Fruit fly (Drosophila melanogaster) whole organism, embryonic: ENCODE results near the gene CG14212.

Experiments
- Aef1 ChIP-seq: fragments of 200-800 bp; sonication (Bioruptor generic); IDR thresholded peaks from 3 replicates; pipeline ENCODE4 v1.3.6; 2022; ENCODE audit warnings: missing biosample characterization, missing genetic modification characterization
- BtbVII ChIP-seq: fragments of 200-800 bp; sonication (Bioruptor generic); optimal IDR thresholded peaks from 3 replicates; lab custom pipeline; 2017; ENCODE audit warnings: missing biosample characterization, mild to moderate bottlenecking, missing genetic modification characterization
- CG10431 ChIP-seq: fragments of 200-800 bp; sonication (Bioruptor generic); optimal IDR thresholded peaks from 3 replicates; lab custom pipeline; 2018; ENCODE audit warnings: missing biosample characterization, mild to moderate bottlenecking, missing genetic modification characterization
- CG10462 ChIP-seq: fragments of 200-800 bp; sonication (Bioruptor generic); optimal IDR thresholded peaks from 2 replicates; lab custom pipeline; 2016; ENCODE audit warnings: missing biosample characterization, missing genetic modification characterization
- CG11696 ChIP-seq: fragments of 200-800 bp; sonication (Bioruptor generic); IDR thresholded peaks from 2 replicates; pipeline ENCODE4 v1.3.6; 2022; ENCODE audit warnings: missing biosample characterization, missing genetic modification characterization
- CG12299 ChIP-seq: fragments of 200-800 bp; sonication (Bioruptor generic); optimal IDR thresholded peaks from 2 replicates; lab custom pipeline; 2018; ENCODE audit warnings: missing biosample characterization, mild to moderate bottlenecking, missing genetic modification characterization
- CG13624 ChIP-seq: fragments of 200-800 bp; sonication (Bioruptor generic); optimal IDR thresholded peaks from 2 replicates; lab custom pipeline; 2016; ENCODE audit warnings: missing biosample characterization, missing genetic modification characterization
- CG13775 ChIP-seq: fragments of 200-800 bp; sonication (Bioruptor generic); optimal IDR thresholded peaks from 3 replicates; lab custom pipeline; 2017; ENCODE audit warnings: missing biosample characterization, mild to moderate bottlenecking, missing genetic modification characterization
- CG1529 ChIP-seq: fragments of 200-800 bp; sonication (Bioruptor generic); optimal IDR thresholded peaks from 3 replicates; lab custom pipeline; 2018; ENCODE audit warnings: missing biosample characterization, missing genetic modification characterization
- CG17328 ChIP-seq: fragments of 200-800 bp; sonication (Bioruptor generic); IDR thresholded peaks from 2 replicates; pipeline ENCODE4 v1.3.6; 2022; ENCODE audit warnings: missing biosample characterization, missing genetic modification characterization
- CG17612 ChIP-seq: fragments of 200-800 bp; sonication (Bioruptor generic); IDR thresholded peaks from 2 replicates; pipeline ENCODE4 v1.3.6; 2022; ENCODE audit warnings: missing biosample characterization, missing genetic modification characterization
- CG18011 ChIP-seq: fragments of 200-800 bp; sonication (Bioruptor generic); optimal IDR thresholded peaks from 2 replicates; lab custom pipeline; 2017; ENCODE audit warnings: missing biosample characterization, missing genetic modification characterization, mild to moderate bottlenecking, moderate library complexity, missing genotype
- CG2678 ChIP-seq: fragments of 200-800 bp; sonication (Bioruptor generic); optimal IDR thresholded peaks from 3 replicates; lab custom pipeline; 2019; ENCODE audit warnings: missing biosample characterization, mild to moderate bottlenecking, missing genetic modification characterization, moderate library complexity
- CG3726 ChIP-seq: fragments of 200-800 bp; sonication (Bioruptor generic); IDR thresholded peaks from 3 replicates; pipeline ENCODE4, ENCODE4 v1.3.6; 2022; ENCODE audit warnings: missing biosample characterization, missing genetic modification characterization
- CG4730 ChIP-seq: fragments of 200-800 bp; sonication (Bioruptor generic); IDR thresholded peaks from 2 replicates; pipeline ENCODE4 v1.3.6; 2022; ENCODE audit warnings: missing biosample characterization, missing genetic modification characterization
- CG6689 ChIP-seq: fragments of 200-800 bp; sonication (Bioruptor generic); IDR thresholded peaks from 2 replicates; pipeline ENCODE4 v1.3.6; 2022; ENCODE audit warnings: missing biosample characterization, missing genetic modification characterization
- CG7556 ChIP-seq: fragments of 200-800 bp; sonication (Bioruptor generic); optimal IDR thresholded peaks from 2 replicates; lab custom pipeline; 2017; ENCODE audit warnings: missing biosample characterization, mild to moderate bottlenecking, missing genetic modification characterization
- CG8290 ChIP-seq, 3 experiments: fragments of 200-800 bp; sonication (Bioruptor generic); optimal IDR thresholded peaks; 2 replicates each; lab custom pipeline; 2016 to 2019; ENCODE audit warnings: missing biosample characterization in 3 of 3, missing genetic modification characterization in 3 of 3, mild to moderate bottlenecking in 2 of 3, moderate library complexity in 1 of 3
- CG8944 ChIP-seq: fragments of 200-800 bp; sonication (Bioruptor generic); optimal IDR thresholded peaks from 3 replicates; lab custom pipeline; 2016; ENCODE audit warnings: missing biosample characterization, missing genetic modification characterization
- Dip3 ChIP-seq: fragments of 200-800 bp; sonication (Bioruptor generic); optimal IDR thresholded peaks from 3 replicates; lab custom pipeline; 2016; ENCODE audit warnings: missing biosample characterization, missing genetic modification characterization
- Gsc ChIP-seq: fragments of 200-800 bp; sonication (Bioruptor generic); IDR thresholded peaks from 2 replicates; pipeline ENCODE4 v1.3.6; 2022; ENCODE audit warnings: missing biosample characterization, missing genetic modification characterization
- Hand ChIP-seq: fragments of 200-800 bp; sonication (Bioruptor generic); optimal IDR thresholded peaks from 2 replicates; lab custom pipeline; 2017; ENCODE audit warnings: mild to moderate bottlenecking, missing biosample characterization, missing genetic modification reagents, missing genetic modification characterization
- Lpt ChIP-seq: fragments of >200 bp; optimal IDR thresholded peaks from 2 replicates; lab custom pipeline; 2018; ENCODE audit warnings: missing biosample characterization, missing genetic modification characterization
- NK7.1 ChIP-seq: fragments of 200-800 bp; sonication (Bioruptor generic); optimal IDR thresholded peaks from 3 replicates; lab custom pipeline; 2016; ENCODE audit warnings: missing biosample characterization, missing genetic modification characterization
- Rfx ChIP-seq: fragments of 200-800 bp; sonication (Bioruptor generic); IDR thresholded peaks from 2 replicates; pipeline ENCODE4 v1.3.6; 2022; ENCODE audit warnings: missing biosample characterization, missing genetic modification characterization
- Rx ChIP-seq: fragments of 200-800 bp; sonication (Bioruptor generic); IDR thresholded peaks from 2 replicates; pipeline ENCODE4 v1.3.6; 2022; ENCODE audit warnings: missing biosample characterization, missing genetic modification characterization
- Side ChIP-seq: fragments of 200-800 bp; sonication (Bioruptor generic); optimal IDR thresholded peaks from 2 replicates; lab custom pipeline; 2016; ENCODE audit warnings: missing biosample characterization, missing genetic modification characterization
- Taf1 ChIP-seq: fragments of 200-800 bp; sonication (Bioruptor generic); IDR thresholded peaks from 2 replicates; pipeline ENCODE4 v1.3.6; 2022; ENCODE audit warnings: missing biosample characterization, missing genetic modification characterization
- Tbp ChIP-seq: fragments of >200 bp; optimal IDR thresholded peaks from 2 replicates; lab custom pipeline; 2018; ENCODE audit warnings: missing biosample characterization, missing genetic modification characterization
- crc ChIP-seq: fragments of 200-800 bp; sonication (Bioruptor generic); optimal IDR thresholded peaks from 2 replicates; lab custom pipeline; 2016; ENCODE audit warnings: missing biosample characterization, missing genetic modification characterization
- disco-r ChIP-seq: fragments of 200-800 bp; sonication (Bioruptor generic); optimal IDR thresholded peaks from 2 replicates; lab custom pipeline; 2016; ENCODE audit warnings: missing biosample characterization, missing genetic modification characterization
- ewg ChIP-seq: fragments of 200-800 bp; sonication (Bioruptor generic); optimal IDR thresholded peaks from 3 replicates; lab custom pipeline; 2017; ENCODE audit warnings: mild to moderate bottlenecking, missing biosample characterization, missing genetic modification reagents, missing genetic modification characterization
- ftz-f1 ChIP-seq: fragments of 200-800 bp; sonication (Bioruptor generic); optimal IDR thresholded peaks from 2 replicates; lab custom pipeline; 2016; ENCODE audit warnings: missing biosample characterization, missing genetic modification characterization
- gcm ChIP-seq: fragments of 200-800 bp; sonication (Bioruptor generic); optimal IDR thresholded peaks from 2 replicates; lab custom pipeline; 2019; ENCODE audit warnings: missing biosample characterization, mild to moderate bottlenecking, missing genetic modification characterization, moderate library complexity
- grau ChIP-seq: fragments of 200-800 bp; optimal IDR thresholded peaks from 3 replicates; lab custom pipeline; 2019; ENCODE audit warnings: missing biosample characterization, mild to moderate bottlenecking, missing genetic modification characterization, moderate library complexity
- grn ChIP-seq: fragments of 200-800 bp; sonication (Bioruptor generic); optimal IDR thresholded peaks from 3 replicates; lab custom pipeline; 2017; ENCODE audit warnings: missing biosample characterization, missing genetic modification characterization
- gro ChIP-seq: fragments of 200-800 bp; sonication (Bioruptor generic); optimal IDR thresholded peaks from 2 replicates; lab custom pipeline; 2016; ENCODE audit warnings: missing biosample characterization, missing genetic modification characterization
- gsb ChIP-seq: fragments of 200-800 bp; sonication (Bioruptor generic); IDR thresholded peaks from 2 replicates; pipeline ENCODE4 v1.3.6; 2022; ENCODE audit warnings: missing biosample characterization, missing genetic modification characterization
- h ChIP-seq: fragments of >200 bp; optimal IDR thresholded peaks from 2 replicates; lab custom pipeline; 2017
- inv ChIP-seq: fragments of 200-800 bp; sonication (Bioruptor generic); IDR thresholded peaks from 2 replicates; pipeline ENCODE4 v1.3.6; 2022; ENCODE audit warnings: missing biosample characterization, missing genetic modification characterization; ENCODE audit not compliant: partially characterized antibody
- lov ChIP-seq, 2 experiments: fragments of 200-800 bp in 1 of 2; fragments of >200 bp in 1 of 2; sonication (Bioruptor generic) in 1 of 2; IDR thresholded peaks in 1 of 2; optimal IDR thresholded peaks in 1 of 2; 2 replicates in 1 of 2; 3 replicates in 1 of 2; pipeline versions ENCODE4 v1.3.6 to Lab custom; 2017 to 2022; ENCODE audit warnings: missing biosample characterization in 1 of 2, missing genetic modification characterization in 1 of 2
- nmo ChIP-seq: fragments of 200-800 bp; sonication (Bioruptor generic); optimal IDR thresholded peaks from 2 replicates; lab custom pipeline; 2018; ENCODE audit warnings: missing biosample characterization, mild to moderate bottlenecking, missing genetic modification characterization, moderate library complexity
- onecut ChIP-seq: fragments of 200-800 bp; sonication (Bioruptor generic); IDR thresholded peaks from 2 replicates; pipeline ENCODE4 v1.3.6; 2022; ENCODE audit warnings: missing biosample characterization, missing genetic modification characterization
- pros ChIP-seq: fragments of 200-800 bp; sonication (Bioruptor generic); optimal IDR thresholded peaks from 3 replicates; lab custom pipeline; 2019; ENCODE audit warnings: missing biosample characterization, mild to moderate bottlenecking, missing genetic modification characterization, moderate library complexity
- rib ChIP-seq: fragments of 200-800 bp; sonication (Bioruptor generic); IDR thresholded peaks from 2 replicates; pipeline ENCODE4 v1.3.6; 2022; ENCODE audit warnings: missing biosample characterization, missing genetic modification characterization
- shn ChIP-seq: fragments of 200-800 bp; sonication (Bioruptor generic); optimal IDR thresholded peaks from 3 replicates; lab custom pipeline; 2016; ENCODE audit warnings: missing biosample characterization, missing genetic modification characterization
- sima ChIP-seq: fragments of 200-800 bp; sonication (Bioruptor generic); optimal IDR thresholded peaks from 2 replicates; lab custom pipeline; 2016; ENCODE audit warnings: missing biosample characterization, missing genetic modification characterization
- sna ChIP-seq: fragments of 200-800 bp; sonication (Bioruptor generic); IDR thresholded peaks from 2 replicates; pipeline ENCODE4 v1.3.6; 2022; ENCODE audit warnings: missing biosample characterization, missing genetic modification characterization; ENCODE audit not compliant: partially characterized antibody
- ssp ChIP-seq: fragments of 200-800 bp; sonication (Bioruptor generic); IDR thresholded peaks from 2 replicates; pipeline ENCODE4 v1.3.6; 2022; ENCODE audit warnings: missing biosample characterization, missing genetic modification characterization
- stc ChIP-seq: fragments of 200-800 bp; sonication (Bioruptor generic); IDR thresholded peaks from 2 replicates; pipeline ENCODE4 v1.3.6; 2022; ENCODE audit warnings: missing biosample characterization, missing genetic modification characterization
- tap ChIP-seq: fragments of 200-800 bp; optimal IDR thresholded peaks from 3 replicates; lab custom pipeline; 2019; ENCODE audit warnings: missing biosample characterization, mild to moderate bottlenecking, missing genetic modification characterization, moderate library complexity
- tgo ChIP-seq: fragments of 200-800 bp; sonication (Bioruptor generic); IDR thresholded peaks from 3 replicates; pipeline ENCODE4 v1.3.6; 2022; ENCODE audit warnings: missing biosample characterization, missing genetic modification characterization

The CG14212 gene

dm6 chrX:19603953-19604352 lies 21.6 kb upstream of the CG14212 start (continued):
- TF ChIP-seq BtbVII (GFP tag; lab: Kevin White, UChicago) (peak; percentile 61), Gsc (no peak), inv (no peak), rib (peak; percentile 76), Lpt (GFP tag; lab: Kevin White, UChicago) (no peak), lov (optimal IDR thresholded peaks at IDR 0.05; lab: Kevin White, UChicago) (no peak), lov (GFP tag; IDR thresholded peaks at IDR 0.05; lab: Robert Waterston, UW) (no peak), crc (GFP tag; lab: Kevin White, UChicago) (peak; percentile 36), sna (GFP tag; lab: Robert Waterston, UW) (no peak), stc (peak; percentile 44; the same call in 1 of the 2 replicates), Taf1 (peak; percentile 82), ewg (GFP tag; lab: Kevin White, UChicago) (peak; percentile 48), Hand (GFP tag; lab: Kevin White, UChicago) (peak; percentile 59), CG17612 (GFP tag; lab: Robert Waterston, UW) (no peak), CG8290 (GFP tag; optimal IDR thresholded peaks at IDR 0.05; lab: Kevin White, UChicago) (peak; percentile 25), CG8290 (tag; optimal IDR thresholded peaks at IDR 0.05; lab: Kevin White, UChicago) (peak in 1 of 2 experiments; percentile 84), gcm (GFP tag; lab: Kevin White, UChicago) (peak; percentile 43), CG17328 (GFP tag; lab: Robert Waterston, UW) (peak; percentile 74), CG6689 (GFP tag; lab: Robert Waterston, UW) (peak; percentile 73), CG10431 (GFP tag; lab: Kevin White, UChicago) (no peak), ftz-f1 (GFP tag; lab: Kevin White, UChicago) (no peak), CG3726 (0 out of 3 replicates have a peak, but pooled peaks have one; percentile 38), CG1529 (GFP tag; lab: Kevin White, UChicago) (peak; percentile 18), onecut (GFP tag; lab: Robert Waterston, UW) (peak; percentile 54), CG11696 (GFP tag; lab: Robert Waterston, UW) (0 out of 2 replicates have a peak, but pooled peaks have one; percentile 52), shn (GFP tag; lab: Kevin White, UChicago) (no peak), Dip3 (peak; percentile 51), NK7.1 (GFP tag; lab: Kevin White, UChicago) (no peak), disco-r (GFP tag; lab: Kevin White, UChicago) (no peak), Aef1 (peak; percentile 77), gsb (GFP tag; lab: Robert Waterston, UW) (peak; percentile 63), h (lab: Kevin White, UChicago) (no peak), CG12299 (no peak), pros (no peak), CG7556 (GFP tag; lab: Kevin White, UChicago) (peak; percentile 64), sima (GFP tag; lab: Kevin White, UChicago) (no peak), Rfx (GFP tag; lab: Robert Waterston, UW) (peak; percentile 93), CG13775 (GFP tag; lab: Kevin White, UChicago) (peak; percentile 65), grau (tag; lab: Kevin White, UChicago) (peak; percentile 78), gro (GFP tag; lab: Kevin White, UChicago) (peak; percentile 54), Tbp (GFP tag; lab: Kevin White, UChicago) (no peak), CG18011 (GFP tag; lab: Kevin White, UChicago) (peak; percentile 26), CG2678 (tag; lab: Kevin White, UChicago) (peak; percentile 82), tap (tag; lab: Kevin White, UChicago) (peak; percentile 72), grn (GFP tag; lab: Kevin White, UChicago) (no peak), Side (GFP tag; lab: Kevin White, UChicago) (peak; percentile 33), Rx (peak; percentile 71), CG8944 (peak; percentile 32), CG4730 (GFP tag; lab: Robert Waterston, UW) (peak; percentile 62), tgo (GFP tag; lab: Robert Waterston, UW) (peak; percentile 79), ssp (GFP tag; lab: Robert Waterston, UW) (peak; percentile 59), nmo (GFP tag; lab: Kevin White, UChicago) (peak; percentile 79), CG13624 (GFP tag; lab: Kevin White, UChicago) (peak; percentile 44), CG10462 (peak; percentile 24)
